Fruit fly (Drosophila melanogaster) whole organism, adult: ENCODE measurements around the gene Nepl5.

Experiments used
- CG11617 ChIP-seq: fragments of 200-800 bp; sonication (Bioruptor generic); optimal IDR thresholded peaks from 2 replicates; lab custom pipeline; 2017; ENCODE audit warnings: mild to moderate bottlenecking, missing biosample characterization, missing genetic modification reagents, missing genetic modification characterization
- CG12768 ChIP-seq: fragments of 200-800 bp; sonication (Bioruptor generic); optimal IDR thresholded peaks from 2 replicates; lab custom pipeline; 2017; ENCODE audit warnings: missing biosample characterization, missing genetic modification characterization, mild to moderate bottlenecking, moderate library complexity, missing genetic modification reagents
- CG14711 ChIP-seq: fragments of 200-800 bp; sonication (Bioruptor generic); optimal IDR thresholded peaks from 2 replicates; lab custom pipeline; 2018; ENCODE audit warnings: missing biosample characterization, mild to moderate bottlenecking, missing genetic modification characterization, moderate library complexity
- CG1620 ChIP-seq: fragments of 200-800 bp; sonication (Bioruptor generic); optimal IDR thresholded peaks from 2 replicates; lab custom pipeline; 2016; ENCODE audit warnings: missing biosample characterization, missing genetic modification characterization
- CG33017 ChIP-seq: fragments of 200-800 bp; sonication (Bioruptor generic); optimal IDR thresholded peaks from 2 replicates; lab custom pipeline; 2018; ENCODE audit warnings: missing biosample characterization, mild to moderate bottlenecking, missing genetic modification characterization, moderate library complexity
- CG5204 ChIP-seq: fragments of 200-800 bp; sonication (Bioruptor generic); optimal IDR thresholded peaks from 2 replicates; lab custom pipeline; 2016; ENCODE audit warnings: missing biosample characterization, missing genetic modification characterization
- CG7045 ChIP-seq: fragments of 200-800 bp; sonication (Bioruptor generic); optimal IDR thresholded peaks from 2 replicates; lab custom pipeline; 2017; ENCODE audit warnings: missing biosample characterization, mild to moderate bottlenecking, missing genetic modification characterization
- CG7101 ChIP-seq: fragments of 200-800 bp; sonication (Bioruptor generic); optimal IDR thresholded peaks from 2 replicates; lab custom pipeline; 2018; ENCODE audit warnings: missing biosample characterization, mild to moderate bottlenecking, missing genetic modification characterization, moderate library complexity
- Clk ChIP-seq: fragments of 200-800 bp; sonication (Bioruptor generic); optimal IDR thresholded peaks from 2 replicates; lab custom pipeline; 2017; ENCODE audit warnings: missing biosample characterization, missing genetic modification characterization
- Crg-1 ChIP-seq: fragments of 200-800 bp; sonication (Bioruptor generic); optimal IDR thresholded peaks from 2 replicates; lab custom pipeline; 2016; ENCODE audit warnings: missing biosample characterization, missing genetic modification characterization
- Hr96 ChIP-seq: fragments of 200-800 bp; sonication (Bioruptor generic); optimal IDR thresholded peaks from 2 replicates; lab custom pipeline; 2016; ENCODE audit warnings: missing biosample characterization, missing genetic modification characterization
- Mnt ChIP-seq: fragments of 200-800 bp; sonication (Bioruptor generic); optimal IDR thresholded peaks from 2 replicates; lab custom pipeline; 2016; ENCODE audit warnings: missing biosample characterization, mild to moderate bottlenecking, missing genetic modification characterization
- bab1 ChIP-seq: fragments of 200-800 bp; sonication (Bioruptor generic); optimal IDR thresholded peaks from 3 replicates; lab custom pipeline; 2019; ENCODE audit warnings: missing biosample characterization, mild to moderate bottlenecking, missing genetic modification characterization, moderate library complexity
- cic ChIP-seq: fragments of 200-800 bp; sonication (Bioruptor generic); optimal IDR thresholded peaks from 2 replicates; lab custom pipeline; 2017; ENCODE audit warnings: missing biosample characterization, mild to moderate bottlenecking, missing genetic modification characterization, moderate library complexity
- cnc ChIP-seq, 2 experiments: fragments of >200 bp; optimal IDR thresholded peaks; 2 replicates each; lab custom pipeline; 2017
- kay ChIP-seq: fragments of 200-800 bp; sonication (Bioruptor generic); peaks from one replicate; lab custom pipeline; 2016; ENCODE audit warnings: missing biosample characterization, missing genetic modification characterization, borderline replicate concordance
- ovo ChIP-seq: fragments of 200-800 bp; sonication (Bioruptor generic); optimal IDR thresholded peaks from 2 replicates; lab custom pipeline; 2016; ENCODE audit warnings: missing biosample characterization, missing genetic modification characterization
- pad ChIP-seq: fragments of 200-800 bp; sonication (Bioruptor generic); optimal IDR thresholded peaks from 3 replicates; lab custom pipeline; 2017; ENCODE audit warnings: missing biosample characterization, missing genetic modification characterization, mild to moderate bottlenecking, moderate library complexity, missing genetic modification reagents
- tj ChIP-seq: fragments of 200-800 bp; sonication (Bioruptor generic); optimal IDR thresholded peaks from 3 replicates; lab custom pipeline; 2017; ENCODE audit warnings: missing biosample characterization, mild to moderate bottlenecking, missing genetic modification characterization, moderate library complexity
- toe ChIP-seq: fragments of 200-800 bp; sonication (Bioruptor generic); optimal IDR thresholded peaks from 2 replicates; lab custom pipeline; 2016; ENCODE audit warnings: missing biosample characterization, missing genetic modification characterization

The Nepl5 gene

DNA sequence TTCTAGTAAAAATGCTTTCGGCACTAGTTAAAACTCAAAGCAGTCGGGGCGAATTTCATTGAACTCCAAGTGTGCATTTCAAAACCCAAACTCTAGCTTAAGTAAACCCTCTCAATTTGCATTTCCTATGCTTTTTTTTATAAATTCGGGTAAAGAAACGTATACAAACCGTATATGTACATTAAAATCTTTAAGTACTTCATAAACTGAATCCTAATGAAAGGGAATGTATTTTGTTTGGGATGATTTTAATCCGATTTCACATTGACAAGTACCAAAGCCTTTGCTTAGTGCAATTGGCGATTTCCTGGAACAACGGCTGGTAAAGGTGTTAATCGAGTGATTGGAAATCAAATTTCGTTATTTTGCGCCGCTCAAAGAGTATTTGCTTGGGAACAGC, 39.8 kb upstream of the Nepl5 start:
- TF ChIP-seq CG5204 (no peak), toe (no peak), kay (GFP tag; lab: Kevin White, UChicago) (peak; percentile 91)

DNA sequence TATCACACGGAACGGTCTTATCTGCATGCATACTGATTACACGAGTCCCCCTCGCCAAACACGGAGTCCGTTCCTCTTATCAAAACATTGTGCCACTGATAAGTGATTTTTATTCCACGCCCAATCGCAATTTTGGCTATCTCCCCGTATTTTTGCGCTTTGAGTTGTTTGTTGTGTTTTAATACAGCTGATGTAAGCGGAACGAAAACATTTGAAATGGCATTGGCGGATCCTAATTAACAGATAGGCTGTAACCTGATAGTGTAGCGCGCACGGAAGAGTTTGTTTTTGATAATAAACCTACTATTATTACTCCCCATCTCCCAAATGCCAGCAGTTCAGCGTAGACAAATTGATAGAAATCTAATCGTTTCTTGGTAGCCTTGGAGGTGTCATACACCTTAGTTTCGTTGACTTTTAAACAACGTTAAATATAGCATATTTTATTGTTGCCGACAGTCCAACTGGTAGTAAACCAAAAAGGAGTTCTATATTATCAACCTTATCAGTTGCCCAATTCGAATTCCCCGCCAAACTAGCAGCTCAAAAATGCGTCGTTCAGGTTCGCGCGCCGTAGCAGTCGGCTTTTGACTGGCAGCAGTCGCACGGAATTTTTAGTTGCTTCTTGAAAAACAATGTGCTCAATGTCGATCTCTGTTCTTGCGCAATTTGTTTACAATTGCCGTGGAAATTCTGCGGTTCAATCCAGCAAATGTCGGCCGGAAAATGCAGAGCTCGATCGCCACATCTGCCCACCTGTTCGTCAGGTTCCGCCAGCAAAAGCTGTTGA, 37.8 kb upstream of the Nepl5 start:
- TF ChIP-seq Mnt (GFP tag; lab: Kevin White, UChicago): peak; percentile 68
- peak; percentile 34 for TF ChIP-seq CG12768
- TF ChIP-seq Clk (GFP tag; lab: Kevin White, UChicago): no peak
- TF ChIP-seq pad: no peak
- peak; percentile 92 for TF ChIP-seq kay (GFP tag; lab: Kevin White, UChicago)
- no peak for TF ChIP-seq Crg-1
- no peak for TF ChIP-seq bab1 (GFP tag; lab: Kevin White, UChicago)
- no peak for TF ChIP-seq ovo (GFP tag; lab: Kevin White, UChicago)
- no peak for TF ChIP-seq CG33017 (tag; lab: Kevin White, UChicago)
- peak; percentile 94 for TF ChIP-seq cic (GFP tag; lab: Kevin White, UChicago)

DNA sequence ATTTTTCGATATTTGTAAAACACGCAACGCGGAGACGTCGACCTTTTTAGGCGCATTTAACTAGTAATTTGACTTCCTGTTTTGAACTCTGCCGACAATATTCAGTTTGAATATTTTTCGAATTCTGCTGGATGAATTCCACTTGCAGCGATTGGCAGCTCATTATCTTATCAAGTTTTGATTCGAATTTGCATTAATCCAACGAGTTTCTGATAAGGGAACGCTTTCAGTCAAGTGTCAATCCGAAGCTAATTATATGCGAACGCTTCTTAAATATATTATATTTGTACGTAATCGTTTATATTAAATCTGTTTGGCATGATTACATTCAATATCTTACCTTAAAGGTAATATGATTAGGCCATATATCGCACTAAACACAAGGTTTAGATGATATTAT, 32.7 kb upstream of the Nepl5 start, which contains the start of gene CG9497:
Gene CG9497 (minus strand): TSS at position 101 of the 400 bp plus-strand sequence.
- TF ChIP-seq kay (GFP tag; lab: Kevin White, UChicago): peak; percentile 74
- no peak for TF ChIP-seq ovo (GFP tag; lab: Kevin White, UChicago)

DNA sequence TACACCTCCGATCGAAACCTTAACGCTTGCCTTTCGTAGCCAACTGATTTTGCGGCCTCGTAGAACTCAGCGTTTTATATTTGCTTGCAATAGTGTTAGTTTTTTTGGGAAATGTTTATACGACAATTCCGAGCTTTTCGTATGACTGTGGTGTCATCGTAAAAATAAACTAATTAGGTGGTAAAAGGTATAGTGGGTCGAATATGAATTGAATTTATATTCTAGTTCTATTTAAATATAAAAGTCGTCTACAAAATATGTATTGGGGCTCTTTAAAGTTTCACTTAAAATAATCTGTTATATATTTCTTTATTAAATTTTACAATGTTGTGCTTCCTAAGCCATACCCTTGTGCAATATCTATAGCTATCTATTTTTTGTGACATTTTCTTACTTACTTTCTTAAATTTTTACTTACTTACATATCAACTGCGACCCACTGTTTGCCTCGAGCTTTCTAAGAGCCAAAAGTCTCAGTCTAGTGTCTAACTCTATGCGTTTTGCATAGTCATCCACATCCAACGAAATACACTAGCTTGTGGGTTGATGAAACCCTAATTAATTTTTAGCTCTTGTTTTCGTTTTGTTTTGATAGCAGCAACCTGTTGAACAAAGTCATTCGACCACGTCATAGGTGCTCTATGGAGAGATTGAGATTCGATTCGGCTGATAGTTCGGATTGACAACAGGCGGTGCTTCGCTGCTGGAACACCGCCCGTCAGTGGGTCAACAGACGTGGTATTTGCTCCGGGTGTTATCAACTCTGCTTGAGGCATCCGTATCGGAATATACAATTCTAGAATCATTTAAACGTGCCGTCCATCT, 29.9 kb upstream of the Nepl5 start, which contains the start of gene CG9498:
Gene CG9498 (minus strand): TSS at position 51 of the 825 bp plus-strand sequence.
- TF ChIP-seq CG11617 (GFP tag; lab: Kevin White, UChicago): peak; percentile 89
- TF ChIP-seq CG1620 (GFP tag; lab: Kevin White, UChicago): no peak
- TF ChIP-seq toe: peak; percentile 38
- TF ChIP-seq ovo (GFP tag; lab: Kevin White, UChicago): peak; percentile 2
- TF ChIP-seq Mnt (GFP tag; lab: Kevin White, UChicago): peak; percentile 13
- peak; percentile 91 for TF ChIP-seq Clk (GFP tag; lab: Kevin White, UChicago)
- TF ChIP-seq CG5204: peak; percentile 72
- TF ChIP-seq bab1 (GFP tag; lab: Kevin White, UChicago): no peak
- TF ChIP-seq CG7101 (tag; lab: Kevin White, UChicago): peak; percentile 93
- TF ChIP-seq Crg-1: peak; percentile 31
- TF ChIP-seq CG14711 (tag; lab: Kevin White, UChicago): peak; percentile 86
- peak; percentile 32 for TF ChIP-seq Hr96
- TF ChIP-seq pad: peak; percentile 80
- TF ChIP-seq cic (GFP tag; lab: Kevin White, UChicago): peak; percentile 34
- peak; percentile 96 for TF ChIP-seq CG12768
- peak; percentile 47 for TF ChIP-seq CG7045
- peak; percentile 97 for TF ChIP-seq CG33017 (tag; lab: Kevin White, UChicago)
- peak; percentile 61 for TF ChIP-seq tj (GFP tag; lab: Kevin White, UChicago)
- peak; percentile 52 for TF ChIP-seq kay (GFP tag; lab: Kevin White, UChicago)
- TF ChIP-seq cnc (optimal IDR thresholded peaks at IDR 0.05; lab: Kevin White, UChicago): peak in 1 of 2 experiments; percentile 90

DNA sequence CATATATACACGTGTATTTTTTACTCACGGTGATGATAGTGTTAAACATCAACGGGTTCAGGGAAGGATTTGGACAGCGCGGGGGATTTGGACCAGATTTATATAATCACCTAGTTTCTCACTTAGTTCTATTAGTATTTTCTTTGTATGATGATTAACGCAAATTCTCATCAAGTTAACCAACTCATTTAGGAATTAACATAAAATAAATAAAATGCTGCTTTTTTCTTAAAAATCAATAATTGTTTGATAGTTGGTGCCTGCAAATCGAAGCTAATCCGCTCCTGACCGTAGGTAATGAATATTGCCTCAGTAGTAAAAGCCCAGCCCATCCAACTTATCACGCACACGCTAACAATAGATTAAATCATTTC, 29.3 kb upstream of the Nepl5 start:
- TF ChIP-seq CG12768: peak; percentile 96
- TF ChIP-seq CG1620 (GFP tag; lab: Kevin White, UChicago): peak; percentile 64
- TF ChIP-seq kay (GFP tag; lab: Kevin White, UChicago): peak; percentile 98
- TF ChIP-seq CG5204: peak; percentile 95
- peak; percentile 54 for TF ChIP-seq tj (GFP tag; lab: Kevin White, UChicago)
- peak; percentile 85 for TF ChIP-seq Mnt (GFP tag; lab: Kevin White, UChicago)
- TF ChIP-seq cic (GFP tag; lab: Kevin White, UChicago): peak; percentile 98
- peak; percentile 91 for TF ChIP-seq CG7045
- TF ChIP-seq CG33017 (tag; lab: Kevin White, UChicago): peak; percentile 95
- peak; percentile 55 for TF ChIP-seq ovo (GFP tag; lab: Kevin White, UChicago)
- no peak for TF ChIP-seq cnc (optimal IDR thresholded peaks at IDR 0.05; lab: Kevin White, UChicago)
- TF ChIP-seq bab1 (GFP tag; lab: Kevin White, UChicago): peak; percentile 46
- peak; percentile 89 for TF ChIP-seq CG14711 (tag; lab: Kevin White, UChicago)
- TF ChIP-seq Clk (GFP tag; lab: Kevin White, UChicago): peak; percentile 90
- TF ChIP-seq pad: peak; percentile 83
- TF ChIP-seq CG11617 (GFP tag; lab: Kevin White, UChicago): peak; percentile 87
- TF ChIP-seq Hr96: peak; percentile 92
- peak; percentile 95 for TF ChIP-seq CG7101 (tag; lab: Kevin White, UChicago)
- peak; percentile 74 for TF ChIP-seq Crg-1
- peak; percentile 94 for TF ChIP-seq toe

DNA sequence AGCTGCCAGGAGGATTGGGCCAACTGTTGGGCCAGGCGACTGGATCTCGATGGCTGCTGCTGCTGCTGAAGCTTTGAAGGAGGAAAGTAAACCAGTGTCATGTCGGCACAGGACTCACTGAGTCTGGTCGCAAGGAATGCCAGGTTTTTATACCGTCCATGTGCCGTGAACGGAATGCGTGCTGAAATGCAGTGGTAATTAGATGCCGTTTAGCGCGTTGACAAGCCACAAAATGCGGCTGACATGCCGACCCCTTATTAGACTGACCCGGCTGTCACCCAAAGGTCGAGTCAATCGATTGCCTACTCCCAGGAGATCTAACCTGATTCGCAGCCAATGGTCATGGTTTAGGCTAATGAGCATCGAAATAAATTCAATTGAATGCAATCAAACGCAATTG, 26.8 kb upstream of the Nepl5 start, which contains the start of gene ppk7:
Gene ppk7 (minus strand): TSS at position 101 of the 400 bp plus-strand sequence.
- TF ChIP-seq CG5204: no peak
- no peak for TF ChIP-seq tj (GFP tag; lab: Kevin White, UChicago)
- no peak for TF ChIP-seq Clk (GFP tag; lab: Kevin White, UChicago)
- TF ChIP-seq pad: no peak
- TF ChIP-seq CG7101 (tag; lab: Kevin White, UChicago): no peak
- TF ChIP-seq CG14711 (tag; lab: Kevin White, UChicago): no peak
- no peak for TF ChIP-seq Mnt (GFP tag; lab: Kevin White, UChicago)
- no peak for TF ChIP-seq cic (GFP tag; lab: Kevin White, UChicago)
- TF ChIP-seq toe: no peak
- TF ChIP-seq CG33017 (tag; lab: Kevin White, UChicago): no peak
- TF ChIP-seq CG1620 (GFP tag; lab: Kevin White, UChicago): no peak
- TF ChIP-seq Hr96: no peak
- no peak for TF ChIP-seq ovo (GFP tag; lab: Kevin White, UChicago)
- TF ChIP-seq CG7045: no peak
- TF ChIP-seq CG12768: no peak
- no peak for TF ChIP-seq Crg-1
